Worm (Caenorhabditis elegans): Measurements from ENCODE around the gene ift-43.

ce11 chrII:5659675-5660074 is 911 bp downstream of the ift-43 start, which contains the start of gene fut-3:
- no peak for TF ChIP-seq lsy-2 (tag; optimal IDR thresholded peaks at IDR 0.05)
- no peak for TF ChIP-seq sptf-1 (tag; optimal IDR thresholded peaks at IDR 0.05)
- no peak for TF ChIP-seq tbx-2 (tag; optimal IDR thresholded peaks at IDR 0.05)
- no peak for TF ChIP-seq ztf-11 (tag; optimal IDR thresholded peaks at IDR 0.05)
- no peak for TF ChIP-seq dpl-1 (GFP tag; optimal IDR thresholded peaks at IDR 0.05)
- TF ChIP-seq ama-1 (optimal IDR thresholded peaks at IDR 0.05) = no peak
- no peak for TF ChIP-seq sup-37 (GFP tag; optimal IDR thresholded peaks at IDR 0.05)
- no peak for TF ChIP-seq egl-27 (tag; optimal IDR thresholded peaks at IDR 0.05)
- no peak for TF ChIP-seq blmp-1 (tag; optimal IDR thresholded peaks at IDR 0.05)
- TF ChIP-seq ceh-63 (GFP tag; optimal IDR thresholded peaks at IDR 0.05) = no peak
- no peak for TF ChIP-seq ceh-82 (tag; optimal IDR thresholded peaks at IDR 0.05)
- no peak for TF ChIP-seq mdl-1 (tag; optimal IDR thresholded peaks at IDR 0.05)
- no peak for TF ChIP-seq egl-13 (tag; optimal IDR thresholded peaks at IDR 0.05)

All from whole organism, L1 larva.